Comparison of ENCODE assay signal across 1 fruit fly cellular context in the genomic region with DNA sequence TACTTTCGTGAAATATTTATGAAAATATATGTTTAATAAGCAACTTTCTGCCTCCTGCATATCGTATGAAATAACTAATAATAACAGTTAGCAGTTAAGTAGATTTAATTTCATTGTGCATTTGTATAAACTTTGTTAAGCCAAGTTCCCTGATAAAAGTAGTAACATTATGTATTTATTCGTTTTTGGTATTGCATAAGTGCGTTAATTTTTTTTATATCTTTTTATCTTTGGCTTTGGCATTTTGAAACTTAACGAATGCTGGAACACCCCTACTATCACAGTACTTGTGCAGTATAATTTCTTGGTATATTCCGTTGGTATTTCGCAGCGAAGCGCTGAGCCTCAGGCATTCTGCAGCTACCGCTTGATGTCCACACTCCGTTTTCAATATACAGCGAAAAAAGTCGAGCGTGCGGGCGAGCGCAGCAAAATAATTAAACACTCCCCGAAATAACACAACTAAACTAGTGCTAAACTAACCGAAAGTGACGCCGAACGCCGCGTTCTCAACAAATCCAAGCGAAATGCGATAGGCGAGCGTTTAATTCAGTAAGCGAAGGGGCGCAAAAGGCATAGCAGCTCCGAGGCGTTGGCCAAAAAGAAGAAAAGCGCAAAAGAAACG.
A peak's percentile ranks its signal among the peaks of the same experiment; 100 is the strongest.
TF ChIP-seq lines count a peak whose summit lies in the region.

A gene (plus strand): TSS at position 347 of the 625 bp plus-strand sequence.

TF ChIP-seq in whole organism, embryonic, 481 proteins besides CTCF, POLR2A, EP300 and RAD21 (continued from another document):
- TF ChIP-seq Sox102F (GFP tag; optimal IDR thresholded peaks at IDR 0.05; lab: Kevin White, UChicago) (no peak), Blimp-1 (GFP tag; optimal IDR thresholded peaks at IDR 0.05; lab: Kevin White, UChicago) (no peak), zen (tag; optimal IDR thresholded peaks at IDR 0.05; lab: Kevin White, UChicago) (no peak), CG11696 (GFP tag; IDR thresholded peaks at IDR 0.05; lab: Robert Waterston, UW) (peak; percentile 36; the same call in 1 of the 2 replicates), HLH3B (GFP tag; IDR thresholded peaks at IDR 0.05; lab: Robert Waterston, UW) (peak; percentile 24; the same call in 1 of the 2 replicates), Opbp (GFP tag; IDR thresholded peaks at IDR 0.05; lab: Robert Waterston, UW; ENCODE audit: partially characterized antibody) (peak; percentile 66; the same call in 2 of the 3 replicates), Hand (GFP tag; optimal IDR thresholded peaks at IDR 0.05; lab: Kevin White, UChicago) (peak; percentile 18), CG6765 (GFP tag; optimal IDR thresholded peaks at IDR 0.05; lab: Kevin White, UChicago) (peak; percentile 10), CG2199 (GFP tag; IDR thresholded peaks at IDR 0.05; lab: Robert Waterston, UW) (no peak), prd (optimal IDR thresholded peaks at IDR 0.05; lab: Kevin White, UChicago) (no peak), prd (GFP tag; IDR thresholded peaks at IDR 0.05; lab: Robert Waterston, UW) (no peak; the same call in none of the 3 replicates), Taf1 (GFP tag; IDR thresholded peaks at IDR 0.05; lab: Robert Waterston, UW) (no peak), ash1 (GFP tag; optimal IDR thresholded peaks at IDR 0.05; lab: Kevin White, UChicago) (peak; percentile 28), pros (GFP tag; optimal IDR thresholded peaks at IDR 0.05; lab: Kevin White, UChicago) (no peak), CG10979 (tag; optimal IDR thresholded peaks at IDR 0.05; lab: Kevin White, UChicago) (peak; percentile 28), CG7745 (tag; optimal IDR thresholded peaks at IDR 0.05; lab: Kevin White, UChicago) (peak; percentile 16), Xrp1 (GFP tag; IDR thresholded peaks at IDR 0.05; lab: Robert Waterston, UW) (peak; percentile 46; the same call in 1 of the 2 replicates), cwo (GFP tag; optimal IDR thresholded peaks at IDR 0.05; lab: Kevin White, UChicago) (peak; percentile 45), MESR4 (GFP tag; optimal IDR thresholded peaks at IDR 0.05; lab: Kevin White, UChicago) (peak; percentile 93), ind (GFP tag; optimal IDR thresholded peaks at IDR 0.05; lab: Kevin White, UChicago) (no peak), CG10267 (tag; optimal IDR thresholded peaks at IDR 0.05; lab: Kevin White, UChicago) (peak; percentile 46), CG8089 (GFP tag; optimal IDR thresholded peaks at IDR 0.05; lab: Kevin White, UChicago) (peak; percentile 4), CG17912 (GFP tag; optimal IDR thresholded peaks at IDR 0.05; lab: Kevin White, UChicago) (peak; percentile 66), eve (GFP tag; optimal IDR thresholded peaks at IDR 0.05; lab: Kevin White, UChicago) (no peak), al (GFP tag; IDR thresholded peaks at IDR 0.05; lab: Robert Waterston, UW) (peak; percentile 51; the same call in 1 of the 2 replicates), CG33213 (GFP tag; optimal IDR thresholded peaks at IDR 0.05; lab: Kevin White, UChicago) (peak; percentile 51), CG9437 (GFP tag; optimal IDR thresholded peaks at IDR 0.05; lab: Kevin White, UChicago) (no peak), Fer3 (tag; optimal IDR thresholded peaks at IDR 0.05; lab: Kevin White, UChicago) (peak; percentile 31), Fer2 (tag; optimal IDR thresholded peaks at IDR 0.05; lab: Kevin White, UChicago) (peak; percentile 40), E2f1 (GFP tag; IDR thresholded peaks at IDR 0.05; lab: Robert Waterston, UW) (no peak), kay (GFP tag; optimal IDR thresholded peaks at IDR 0.05; lab: Kevin White, UChicago) (no peak), Lhr (GFP tag; optimal IDR thresholded peaks at IDR 0.05; lab: Kevin White, UChicago) (peak; percentile 34), Meics (GFP tag; optimal IDR thresholded peaks at IDR 0.05; lab: Kevin White, UChicago) (peak; percentile 62), gem (tag; optimal IDR thresholded peaks at IDR 0.05; lab: Kevin White, UChicago) (peak; percentile 41), Nf-YA (GFP tag; IDR thresholded peaks at IDR 0.05; lab: Robert Waterston, UW) (0 out of 2 replicates have a peak, but pooled peaks have one; percentile 30), sd (tag; optimal IDR thresholded peaks at IDR 0.05; lab: Kevin White, UChicago) (no peak), CG17361 (GFP tag; IDR thresholded peaks at IDR 0.05; lab: Robert Waterston, UW) (peak; percentile 69; the same call in 2 of the 3 replicates), CG8290 (GFP tag; optimal IDR thresholded peaks at IDR 0.05; lab: Kevin White, UChicago) (no peak), CG8290 (tag; optimal IDR thresholded peaks at IDR 0.05; lab: Kevin White, UChicago) (peak in 1 of 2 experiments; percentile 85), CG11247 (GFP tag; IDR thresholded peaks at IDR 0.05; lab: Robert Waterston, UW) (peak; percentile 39; the same call in 1 of the 2 replicates), CG18619 (GFP tag; optimal IDR thresholded peaks at IDR 0.05; lab: Kevin White, UChicago) (peak; percentile 1), CG2678 (tag; optimal IDR thresholded peaks at IDR 0.05; lab: Kevin White, UChicago) (peak; percentile 73), CG11456 (GFP tag; IDR thresholded peaks at IDR 0.05; lab: Robert Waterston, UW) (0 out of 3 replicates have a peak, but pooled peaks have one; percentile 54), grn (GFP tag; optimal IDR thresholded peaks at IDR 0.05; lab: Kevin White, UChicago) (no peak), Max (GFP tag; optimal IDR thresholded peaks at IDR 0.05; lab: Kevin White, UChicago) (peak; percentile 29), CG1024 (GFP tag; IDR thresholded peaks at IDR 0.05; lab: Robert Waterston, UW) (0 out of 2 replicates have a peak, but pooled peaks have one; percentile 35), onecut (GFP tag; IDR thresholded peaks at IDR 0.05; lab: Robert Waterston, UW) (peak; percentile 46), dm (GFP tag; optimal IDR thresholded peaks at IDR 0.05; lab: Kevin White, UChicago) (no peak), CG15073 (GFP tag; optimal IDR thresholded peaks at IDR 0.05; lab: Kevin White, UChicago) (no peak), CG10543 (GFP tag; optimal IDR thresholded peaks at IDR 0.05; lab: Kevin White, UChicago) (peak; percentile 54), ranshi (GFP tag; IDR thresholded peaks at IDR 0.05; lab: Robert Waterston, UW) (no peak), Hsf (GFP tag; optimal IDR thresholded peaks at IDR 0.05; lab: Kevin White, UChicago) (peak; percentile 2), CG13123 (GFP tag; optimal IDR thresholded peaks at IDR 0.05; lab: Kevin White, UChicago) (peak; percentile 7)
TF ChIP-seq in whole organism, embryonic: peak in this region for 220.
